Fruit fly (Drosophila melanogaster) whole organism, embryonic: ENCODE measurements around the gene Cyp4ac1.

Experiments
- CG10979 ChIP-seq: fragments of 200-800 bp; sonication (Bioruptor generic); optimal IDR thresholded peaks from 2 replicates; lab custom pipeline; 2018; ENCODE audit warnings: missing biosample characterization, mild to moderate bottlenecking, missing genetic modification characterization, moderate library complexity
- CG11456 ChIP-seq: fragments of 200-800 bp; sonication (Bioruptor generic); IDR thresholded peaks from 3 replicates; pipeline ENCODE4 v1.3.6; 2022; ENCODE audit warnings: missing biosample characterization, missing genetic modification characterization
- CG11696 ChIP-seq: fragments of 200-800 bp; sonication (Bioruptor generic); IDR thresholded peaks from 2 replicates; pipeline ENCODE4 v1.3.6; 2022; ENCODE audit warnings: missing biosample characterization, missing genetic modification characterization
- CG1233 ChIP-seq: fragments of 200-800 bp; sonication (Bioruptor generic); optimal IDR thresholded peaks from 4 replicates; lab custom pipeline; 2018; ENCODE audit warnings: missing biosample characterization, mild to moderate bottlenecking, missing genetic modification characterization
- CG13894 ChIP-seq: fragments of 200-800 bp; sonication (Bioruptor generic); optimal IDR thresholded peaks from 3 replicates; lab custom pipeline; 2018; ENCODE audit warnings: missing biosample characterization, mild to moderate bottlenecking, missing genetic modification characterization, moderate library complexity
- CG15073 ChIP-seq: fragments of 200-800 bp; sonication (Bioruptor generic); optimal IDR thresholded peaks from 2 replicates; lab custom pipeline; 2016; ENCODE audit warnings: missing biosample characterization, missing genetic modification characterization
- CG15601 ChIP-seq: fragments of 200-800 bp; sonication (Bioruptor generic); optimal IDR thresholded peaks from 3 replicates; lab custom pipeline; 2019; ENCODE audit warnings: missing biosample characterization, mild to moderate bottlenecking, missing genetic modification characterization, moderate library complexity
- CG1602 ChIP-seq: fragments of 200-800 bp; sonication (Bioruptor generic); optimal IDR thresholded peaks from 3 replicates; lab custom pipeline; 2016; ENCODE audit warnings: missing biosample characterization, missing genetic modification characterization
- CG16813 ChIP-seq: fragments of 200-800 bp; sonication (Bioruptor generic); IDR thresholded peaks from 3 replicates; pipeline ENCODE4 v1.3.6; 2022; ENCODE audit warnings: missing biosample characterization, missing genetic modification characterization; ENCODE audit not compliant: partially characterized antibody
- CG6175 ChIP-seq: fragments of 200-800 bp; sonication (Bioruptor generic); IDR thresholded peaks from 3 replicates; pipeline ENCODE4 v1.3.6; 2022; ENCODE audit warnings: missing biosample characterization, missing genetic modification characterization
- CG6272 ChIP-seq: fragments of 200-800 bp; sonication (Bioruptor generic); IDR thresholded peaks from 2 replicates; pipeline ENCODE4 v1.3.6; 2022; ENCODE audit warnings: missing biosample characterization, missing genetic modification characterization
- CG6791 ChIP-seq: fragments of 200-800 bp; sonication (Bioruptor generic); IDR thresholded peaks from 3 replicates; pipeline ENCODE4 v1.3.6; 2022; ENCODE audit warnings: missing biosample characterization, missing genetic modification characterization; ENCODE audit not compliant: partially characterized antibody
- CG7271 ChIP-seq: fragments of 200-800 bp; sonication (Bioruptor generic); optimal IDR thresholded peaks from 2 replicates; lab custom pipeline; 2018; ENCODE audit warnings: missing biosample characterization, mild to moderate bottlenecking, missing genetic modification characterization, moderate library complexity
- CG7963 ChIP-seq: fragments of 200-800 bp; sonication (Bioruptor generic); IDR thresholded peaks from 3 replicates; pipeline ENCODE4 v1.3.6; 2022; ENCODE audit warnings: missing biosample characterization, missing genetic modification characterization; ENCODE audit not compliant: partially characterized antibody
- CG9876 ChIP-seq: fragments of 200-800 bp; sonication (Bioruptor generic); optimal IDR thresholded peaks from 2 replicates; lab custom pipeline; 2016; ENCODE audit warnings: missing biosample characterization, missing genetic modification characterization
- CTCF ChIP-seq: fragments of 200-800 bp; sonication (Bioruptor generic); optimal IDR thresholded peaks from 2 replicates; lab custom pipeline; 2017; ENCODE audit warnings: missing biosample characterization, mild to moderate bottlenecking, missing genetic modification characterization, moderate library complexity
- CrebB ChIP-seq: fragments of 200-800 bp; sonication (Bioruptor generic); optimal IDR thresholded peaks from 3 replicates; lab custom pipeline; 2018; ENCODE audit warnings: missing biosample characterization, mild to moderate bottlenecking, missing genetic modification characterization
- Dref ChIP-seq: fragments of 200-800 bp; sonication (Bioruptor generic); IDR thresholded peaks from 2 replicates; pipeline ENCODE4 v1.3.6; 2022; ENCODE audit warnings: missing biosample characterization, missing genetic modification characterization
- Fer1 ChIP-seq: fragments of 200-800 bp; sonication (Bioruptor generic); optimal IDR thresholded peaks from 2 replicates; lab custom pipeline; 2017; ENCODE audit warnings: missing biosample characterization, mild to moderate bottlenecking, missing genetic modification characterization
- Fer2 ChIP-seq: fragments of 200-800 bp; sonication (Bioruptor generic); optimal IDR thresholded peaks from 2 replicates; lab custom pipeline; 2018; ENCODE audit warnings: missing biosample characterization, mild to moderate bottlenecking, missing genetic modification characterization, moderate library complexity
- HHEX ChIP-seq: fragments of 200-800 bp; sonication (Bioruptor generic); optimal IDR thresholded peaks from 3 replicates; lab custom pipeline; 2017; ENCODE audit warnings: missing biosample characterization, mild to moderate bottlenecking, missing genetic modification characterization, missing genetic modification reagents
- HmgD ChIP-seq: fragments of 200-800 bp; sonication (Bioruptor generic); optimal IDR thresholded peaks from 3 replicates; lab custom pipeline; 2016; ENCODE audit warnings: missing biosample characterization, missing genetic modification characterization
- Hr51 ChIP-seq, 2 experiments: fragments of 200-800 bp; sonication (Bioruptor generic); optimal IDR thresholded peaks; 2 replicates in 1 of 2; 3 replicates in 1 of 2; lab custom pipeline; 2016 to 2018; ENCODE audit warnings: missing biosample characterization in 2 of 2, missing genetic modification characterization in 2 of 2, mild to moderate bottlenecking in 1 of 2, moderate library complexity in 1 of 2
- Lim3 ChIP-seq: fragments of 200-800 bp; sonication (Bioruptor generic); IDR thresholded peaks from 2 replicates; pipeline ENCODE4 v1.3.6; 2022; ENCODE audit warnings: missing biosample characterization, missing genetic modification characterization
- Mad ChIP-seq: fragments of 200-800 bp; sonication (Bioruptor generic); optimal IDR thresholded peaks from 2 replicates; lab custom pipeline; 2016; ENCODE audit warnings: missing biosample characterization, missing genetic modification characterization
- NC2β ChIP-seq: fragments of 200-800 bp; sonication (Bioruptor generic); optimal IDR thresholded peaks from 2 replicates; lab custom pipeline; 2016; ENCODE audit warnings: missing biosample characterization, missing genetic modification characterization
- NfI ChIP-seq: fragments of 200-800 bp; sonication (Bioruptor generic); optimal IDR thresholded peaks from 3 replicates; lab custom pipeline; 2018; ENCODE audit warnings: missing biosample characterization, mild to moderate bottlenecking, missing genetic modification characterization, moderate library complexity
- Oli ChIP-seq: fragments of 200-800 bp; sonication (Bioruptor generic); optimal IDR thresholded peaks from 2 replicates; lab custom pipeline; 2018; ENCODE audit warnings: missing biosample characterization, mild to moderate bottlenecking, missing genetic modification characterization, moderate library complexity
- Optix ChIP-seq: fragments of 200-800 bp; sonication (Bioruptor generic); IDR thresholded peaks from 3 replicates; pipeline ENCODE4 v1.3.6; 2022; ENCODE audit warnings: missing biosample characterization, missing genetic modification characterization
- Ptx1 ChIP-seq: fragments of 200-800 bp; sonication (Bioruptor generic); IDR thresholded peaks from 2 replicates; pipeline ENCODE4 v1.3.6; 2022; ENCODE audit warnings: missing biosample characterization, missing genetic modification characterization
- Sin3A ChIP-seq: fragments of >200 bp; optimal IDR thresholded peaks from 2 replicates; lab custom pipeline; 2018
- Spps ChIP-seq: fragments of 200-800 bp; sonication (Bioruptor generic); optimal IDR thresholded peaks from 2 replicates; lab custom pipeline; 2018; ENCODE audit warnings: missing biosample characterization, mild to moderate bottlenecking, missing genetic modification characterization
- TFAM ChIP-seq: fragments of 200-800 bp; sonication (Bioruptor generic); optimal IDR thresholded peaks from 2 replicates; lab custom pipeline; 2017; ENCODE audit warnings: missing biosample characterization, missing genetic modification characterization, inconsistent platforms
- Usf ChIP-seq: fragments of 200-800 bp; sonication (Bioruptor generic); optimal IDR thresholded peaks from 2 replicates; lab custom pipeline; 2017; ENCODE audit warnings: missing genotype, missing biosample characterization, missing genetic modification characterization
- ato ChIP-seq: fragments of 200-800 bp; sonication (Bioruptor generic); IDR thresholded peaks from 2 replicates; pipeline ENCODE4 v1.3.6; 2022; ENCODE audit warnings: missing biosample characterization, missing genetic modification characterization; ENCODE audit not compliant: partially characterized antibody
- cg ChIP-seq: fragments of 200-800 bp; sonication (Bioruptor generic); optimal IDR thresholded peaks from 3 replicates; lab custom pipeline; 2019; ENCODE audit warnings: missing biosample characterization, mild to moderate bottlenecking, missing genetic modification characterization, moderate library complexity
- gsb-n ChIP-seq: fragments of 200-800 bp; sonication (Bioruptor generic); optimal IDR thresholded peaks from 3 replicates; lab custom pipeline; 2018; ENCODE audit warnings: missing biosample characterization, mild to moderate bottlenecking, missing genetic modification characterization
- jing ChIP-seq: fragments of 200-800 bp; sonication (Bioruptor generic); optimal IDR thresholded peaks from 2 replicates; lab custom pipeline; 2018; ENCODE audit warnings: missing biosample characterization, mild to moderate bottlenecking, missing genetic modification characterization
- kay ChIP-seq: fragments of 200-800 bp; sonication (Bioruptor generic); optimal IDR thresholded peaks from 2 replicates; lab custom pipeline; 2016; ENCODE audit warnings: missing biosample characterization, missing genetic modification characterization
- nau ChIP-seq: fragments of 200-800 bp; sonication (Bioruptor generic); optimal IDR thresholded peaks from 3 replicates; lab custom pipeline; 2017; ENCODE audit warnings: missing biosample characterization, mild to moderate bottlenecking, missing genetic modification characterization, missing genetic modification reagents
- scrt ChIP-seq: fragments of 200-800 bp; sonication (Bioruptor generic); optimal IDR thresholded peaks from 2 replicates; lab custom pipeline; 2018; ENCODE audit warnings: missing biosample characterization, mild to moderate bottlenecking, missing genetic modification characterization, moderate library complexity
- slp2 ChIP-seq: fragments of 200-800 bp; sonication (Bioruptor generic); optimal IDR thresholded peaks from 2 replicates; lab custom pipeline; 2016; ENCODE audit warnings: missing biosample characterization, missing genetic modification characterization
- sqz ChIP-seq: fragments of 200-800 bp; sonication (Bioruptor generic); optimal IDR thresholded peaks from 3 replicates; lab custom pipeline; 2018; ENCODE audit warnings: missing biosample characterization, mild to moderate bottlenecking, missing genetic modification characterization
- sug ChIP-seq: fragments of 200-800 bp; optimal IDR thresholded peaks from 2 replicates; lab custom pipeline; 2019; ENCODE audit warnings: missing biosample characterization, mild to moderate bottlenecking, missing genetic modification characterization, moderate library complexity
- twi ChIP-seq: fragments of 200-800 bp; optimal IDR thresholded peaks from 2 replicates; lab custom pipeline; 2019; ENCODE audit warnings: missing biosample characterization, mild to moderate bottlenecking, missing genetic modification characterization, moderate library complexity
- vnd ChIP-seq: fragments of 200-800 bp; sonication (Bioruptor generic); IDR thresholded peaks from 3 replicates; pipeline ENCODE4 v1.3.6; 2022; ENCODE audit warnings: missing biosample characterization, missing genetic modification characterization; ENCODE audit not compliant: partially characterized antibody
- wor ChIP-seq: fragments of 200-800 bp; sonication (Bioruptor generic); IDR thresholded peaks from 2 replicates; pipeline ENCODE4 v1.3.6; 2022; ENCODE audit warnings: missing biosample characterization, missing genetic modification characterization
- yki ChIP-seq: fragments of >200 bp; optimal IDR thresholded peaks from 3 replicates; lab custom pipeline; 2018
- z ChIP-seq: fragments of 200-800 bp; sonication (Bioruptor generic); IDR thresholded peaks from 3 replicates; pipeline ENCODE4 v1.3.6; 2022; ENCODE audit warnings: missing biosample characterization, missing genetic modification characterization
- zf30C ChIP-seq: fragments of 200-800 bp; sonication (Bioruptor generic); optimal IDR thresholded peaks from 3 replicates; lab custom pipeline; 2018; ENCODE audit warnings: missing biosample characterization, mild to moderate bottlenecking, missing genetic modification characterization
- zfh1 ChIP-seq: fragments of 200-800 bp; sonication (Bioruptor generic); IDR thresholded peaks from 3 replicates; pipeline ENCODE4 v1.3.6; 2022; ENCODE audit warnings: missing biosample characterization, missing genetic modification characterization

Cyp4ac1 gene

DNA sequence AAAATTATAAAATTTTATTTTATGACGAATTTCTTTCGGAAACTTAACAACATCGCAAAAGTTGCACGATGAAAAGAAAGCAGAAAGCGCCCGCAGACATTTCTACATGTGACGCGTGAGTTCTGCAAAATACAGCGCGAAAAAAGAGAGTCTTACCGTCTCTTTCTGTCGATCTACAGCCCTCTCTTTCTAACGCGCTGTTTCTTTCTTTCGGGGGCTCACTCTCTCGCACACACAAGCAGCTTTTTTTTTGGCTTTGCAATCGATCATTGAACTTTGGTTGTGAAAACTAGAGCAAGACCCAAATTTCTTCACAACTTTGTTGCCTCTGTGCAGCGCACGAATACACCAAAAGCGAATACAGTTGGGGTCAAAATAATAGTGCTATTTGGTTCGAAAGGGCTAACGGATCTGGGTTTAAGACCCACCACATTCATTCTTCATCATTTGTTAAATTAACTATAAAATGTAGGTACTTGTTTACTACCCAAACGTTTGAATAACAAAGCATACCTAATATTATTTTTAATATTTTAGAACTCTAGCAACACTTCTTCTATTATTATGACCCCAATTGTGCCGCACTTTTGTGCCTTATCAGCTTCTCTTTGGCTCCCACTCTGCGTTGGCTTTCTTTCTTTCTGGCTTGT lies 35.3 kb downstream of the Cyp4ac1 start (continued):
- TF ChIP-seq CG6175 (GFP tag; lab: Robert Waterston, UW) (no peak), CG11696 (GFP tag; lab: Robert Waterston, UW) (peak; percentile 96), twi (peak; percentile 75), CG11456 (peak; percentile 65; the same call in 2 of the 3 replicates), HHEX (GFP tag; lab: Kevin White, UChicago) (peak; percentile 69), CrebB (tag; lab: Kevin White, UChicago) (peak; percentile 86), wor (GFP tag; lab: Robert Waterston, UW) (peak; percentile 81), Fer1 (GFP tag; lab: Kevin White, UChicago) (peak; percentile 79), NC2β (peak; percentile 60), scrt (peak; percentile 60), kay (GFP tag; lab: Kevin White, UChicago) (peak; percentile 73), cg (GFP tag; lab: Kevin White, UChicago) (peak; percentile 52), Ptx1 (GFP tag; lab: Robert Waterston, UW) (peak; percentile 80), Spps (peak; percentile 70), yki (no peak), CG16813 (GFP tag; lab: Robert Waterston, UW) (no peak), CG6791 (GFP tag; lab: Robert Waterston, UW) (no peak), CG1602 (GFP tag; lab: Kevin White, UChicago) (peak; percentile 82), nau (GFP tag; lab: Kevin White, UChicago) (peak; percentile 82), Mad (GFP tag; lab: Kevin White, UChicago) (peak; percentile 26), HmgD (no peak), CG9876 (no peak), zfh1 (GFP tag; lab: Robert Waterston, UW) (peak; percentile 77), Fer2 (no peak), NfI (GFP tag; lab: Kevin White, UChicago) (peak; percentile 70), Usf (peak; percentile 57), Sin3A (no peak), Hr51 (GFP tag; optimal IDR thresholded peaks at IDR 0.05; lab: Kevin White, UChicago) (peak in 1 of 2 experiments; percentile 90), Optix (GFP tag; lab: Robert Waterston, UW) (peak; percentile 68; the same call in 2 of the 3 replicates), CG15073 (no peak), slp2 (GFP tag; lab: Kevin White, UChicago) (peak; percentile 49), Oli (tag; lab: Kevin White, UChicago) (peak; percentile 95), CG6272 (GFP tag; lab: Robert Waterston, UW) (peak; percentile 54; the same call in 1 of the 2 replicates), CG15601 (tag; lab: Kevin White, UChicago) (peak; percentile 87), CTCF (GFP tag; lab: Kevin White, UChicago) (peak; percentile 43), sug (tag; lab: Kevin White, UChicago) (peak; percentile 83), CG1233 (peak; percentile 67), TFAM (no peak), sqz (GFP tag; lab: Kevin White, UChicago) (peak; percentile 89), CG13894 (tag; lab: Kevin White, UChicago) (no peak), CG7963 (GFP tag; lab: Robert Waterston, UW) (no peak), zf30C (GFP tag; lab: Kevin White, UChicago) (no peak), gsb-n (peak; percentile 91), Dref (GFP tag; lab: Robert Waterston, UW) (no peak), Lim3 (GFP tag; lab: Robert Waterston, UW) (peak; percentile 67), z (GFP tag; lab: Robert Waterston, UW) (no peak), CG10979 (tag; lab: Kevin White, UChicago) (peak; percentile 91), vnd (GFP tag; lab: Robert Waterston, UW) (no peak), jing (GFP tag; lab: Kevin White, UChicago) (peak; percentile 82), CG7271 (tag; lab: Kevin White, UChicago) (no peak), ato (no peak)
